Fruit fly (Drosophila melanogaster): ENCODE data around the gene PolD1.

The PolD1 gene

dm6 chr3L:15958612-15959315 is 28.9 kb downstream of the PolD1 start, which contains the start of gene CG17032 (continued):
- TF ChIP-seq pros (GFP tag; optimal IDR thresholded peaks at IDR 0.05) (peak; percentile 53), BtbVII (GFP tag; optimal IDR thresholded peaks at IDR 0.05) (peak; percentile 34), Taf1 (GFP tag; IDR thresholded peaks at IDR 0.05) (no peak), E2f1 (GFP tag; IDR thresholded peaks at IDR 0.05) (peak; percentile 26; the same call in 1 of the 2 replicates), Hey (tag; optimal IDR thresholded peaks at IDR 0.05) (no peak), mirr (GFP tag; optimal IDR thresholded peaks at IDR 0.05) (peak; percentile 38), Dll (GFP tag; IDR thresholded peaks at IDR 0.05; ENCODE audit: partially characterized antibody) (0 out of 4 replicates have a peak, but pooled peaks have one; percentile 29), Ada2b (GFP tag; IDR thresholded peaks at IDR 0.05) (peak; percentile 7; the same call in 1 of the 2 replicates), CG6175 (GFP tag; IDR thresholded peaks at IDR 0.05) (peak; percentile 51; the same call in 1 of the 3 replicates), Ravus (GFP tag; IDR thresholded peaks at IDR 0.05) (no peak), CG6791 (GFP tag; IDR thresholded peaks at IDR 0.05; ENCODE audit: partially characterized antibody) (peak; percentile 24; the same call in 1 of the 3 replicates), cg (GFP tag; optimal IDR thresholded peaks at IDR 0.05) (no peak), CG15601 (tag; optimal IDR thresholded peaks at IDR 0.05) (peak; percentile 74), caup (GFP tag; optimal IDR thresholded peaks at IDR 0.05; ENCODE audit: severe bottlenecking) (peak; percentile 15), ham (GFP tag; IDR thresholded peaks at IDR 0.05) (no peak), CG13894 (tag; optimal IDR thresholded peaks at IDR 0.05) (peak; percentile 90), Lpt (GFP tag; optimal IDR thresholded peaks at IDR 0.05) (no peak), HLHmδ (GFP tag; optimal IDR thresholded peaks at IDR 0.05) (peak; percentile 15), otp (GFP tag; IDR thresholded peaks at IDR 0.05) (peak; percentile 63; the same call in 2 of the 3 replicates), gro (GFP tag; optimal IDR thresholded peaks at IDR 0.05) (peak; percentile 55), so (GFP tag; IDR thresholded peaks at IDR 0.05) (0 out of 3 replicates have a peak, but pooled peaks have one; percentile 6), zfh1 (GFP tag; IDR thresholded peaks at IDR 0.05) (no peak), Awh (GFP tag; IDR thresholded peaks at IDR 0.05) (peak; percentile 44; the same call in 1 of the 2 replicates), CG12769 (tag; optimal IDR thresholded peaks at IDR 0.05) (peak; percentile 96), kni (GFP tag; optimal IDR thresholded peaks at IDR 0.05) (peak; percentile 75), cwo (GFP tag; optimal IDR thresholded peaks at IDR 0.05) (peak; percentile 53), Dp (GFP tag; optimal IDR thresholded peaks at IDR 0.05) (no peak), B-H2 (GFP tag; optimal IDR thresholded peaks at IDR 0.05) (peak; percentile 67), Adf1 (GFP tag; IDR thresholded peaks at IDR 0.05) (peak; percentile 57; the same call in 1 of the 2 replicates)

dm6 chr3L:15956448-15957010 is 31.1 kb downstream of the PolD1 start, which contains the start of gene elgi:
TSS of gene elgi (plus strand) at chr3L:15956550.
- TF ChIP-seq Hand (GFP tag; optimal IDR thresholded peaks at IDR 0.05) (no peak), CG16863 (GFP tag; optimal IDR thresholded peaks at IDR 0.05) (peak; percentile 48), CG31365 (tag; optimal IDR thresholded peaks at IDR 0.05) (no peak), ssp (GFP tag; IDR thresholded peaks at IDR 0.05) (no peak), Kr (GFP tag; optimal IDR thresholded peaks at IDR 0.05) (no peak), E2f1 (GFP tag; IDR thresholded peaks at IDR 0.05) (no peak), klu (GFP tag; IDR thresholded peaks at IDR 0.05) (no peak), Dad (GFP tag; optimal IDR thresholded peaks at IDR 0.05) (peak; percentile 43), seq (GFP tag; IDR thresholded peaks at IDR 0.05) (no peak), CG7745 (tag; optimal IDR thresholded peaks at IDR 0.05) (no peak), luna (GFP tag; optimal IDR thresholded peaks at IDR 0.05) (peak; percentile 2), B-H2 (GFP tag; optimal IDR thresholded peaks at IDR 0.05) (peak; percentile 75), CG15269 (tag; optimal IDR thresholded peaks at IDR 0.05) (no peak), tap (tag; optimal IDR thresholded peaks at IDR 0.05) (no peak), CG32767 (GFP tag; IDR thresholded peaks at IDR 0.05) (0 out of 2 replicates have a peak, but pooled peaks have one; percentile 17), nmo (GFP tag; optimal IDR thresholded peaks at IDR 0.05) (peak; percentile 29), cas (GFP tag; IDR thresholded peaks at IDR 0.05) (0 out of 2 replicates have a peak, but pooled peaks have one; percentile 23), CG16779 (GFP tag; IDR thresholded peaks at IDR 0.05) (peak; percentile 37; the same call in 1 of the 2 replicates), mam (GFP tag; optimal IDR thresholded peaks at IDR 0.05) (peak; percentile 85), sd (tag; optimal IDR thresholded peaks at IDR 0.05) (no peak), lov (optimal IDR thresholded peaks at IDR 0.05) (no peak), lov (GFP tag; IDR thresholded peaks at IDR 0.05) (no peak)
